Fruit fly (Drosophila melanogaster): Measurements from ENCODE around the gene CG32228.

Gene CG32228

dm6 chr3L:20313469-20313868, 47.9 kb downstream of the CG32228 start, which contains the start of gene alphaSnap:
alphaSnap (plus strand) TSS chr3L:20313632.
- no peak for TF ChIP-seq CG6854 (GFP tag; optimal IDR thresholded peaks at IDR 0.05)
- TF ChIP-seq Sox14 (GFP tag; optimal IDR thresholded peaks at IDR 0.05), result peak; percentile 46
- no peak for TF ChIP-seq Gug (GFP tag; IDR thresholded peaks at IDR 0.05)
- no peak for TF ChIP-seq Hr4 (GFP tag; optimal IDR thresholded peaks at IDR 0.05)
- no peak for TF ChIP-seq Hr39 (GFP tag; optimal IDR thresholded peaks at IDR 0.05)
- TF ChIP-seq ss (GFP tag; optimal IDR thresholded peaks at IDR 0.05), result peak in 1 of 2 experiments; percentile 5
- no peak for TF ChIP-seq eg (GFP tag; IDR thresholded peaks at IDR 0.05)
- TF ChIP-seq svp (GFP tag), result no peak
- peak; percentile 14 for TF ChIP-seq CG3032 (tag; optimal IDR thresholded peaks at IDR 0.05)
- peak; percentile 29 for TF ChIP-seq CG31627 (GFP tag; optimal IDR thresholded peaks at IDR 0.05)
- peak; percentile 11 for TF ChIP-seq cyc (GFP tag; optimal IDR thresholded peaks at IDR 0.05)
- TF ChIP-seq Eip78C (GFP tag), result peak; percentile 83
- no peak for TF ChIP-seq CG32006 (GFP tag; optimal IDR thresholded peaks at IDR 0.05)
- TF ChIP-seq CG11762 (GFP tag; optimal IDR thresholded peaks at IDR 0.05; ENCODE audit: insufficient read depth), result no peak
- no peak for TF ChIP-seq CG11902 (GFP tag; optimal IDR thresholded peaks at IDR 0.05)
- TF ChIP-seq Ets21C (GFP tag; optimal IDR thresholded peaks at IDR 0.05), result no peak
- no peak for TF ChIP-seq Eip93F (GFP tag; optimal IDR thresholded peaks at IDR 0.05)
- peak; percentile 51 for TF ChIP-seq esn (GFP tag; optimal IDR thresholded peaks at IDR 0.05)
- no peak for TF ChIP-seq fd85E (GFP tag; optimal IDR thresholded peaks at IDR 0.05)
- peak; percentile 19 for TF ChIP-seq dsx (GFP tag; optimal IDR thresholded peaks at IDR 0.05; ENCODE audit: poor library complexity, severe bottlenecking)
- no peak for TF ChIP-seq CG8632 (GFP tag; optimal IDR thresholded peaks at IDR 0.05)
- TF ChIP-seq topi (GFP tag; optimal IDR thresholded peaks at IDR 0.05), result peak; percentile 35
- TF ChIP-seq CG1621 (tag; optimal IDR thresholded peaks at IDR 0.05), result peak; percentile 26
- TF ChIP-seq vri (GFP tag; optimal IDR thresholded peaks at IDR 0.05), result no peak
- no peak for TF ChIP-seq Blimp-1 (GFP tag; optimal IDR thresholded peaks at IDR 0.05)
- TF ChIP-seq fkh (GFP tag; optimal IDR thresholded peaks at IDR 0.05), result peak; percentile 56
- TF ChIP-seq CG3919 (GFP tag; optimal IDR thresholded peaks at IDR 0.05), result no peak
- no peak for TF ChIP-seq net (GFP tag; optimal IDR thresholded peaks at IDR 0.05)
- no peak for TF ChIP-seq CG6808 (GFP tag; optimal IDR thresholded peaks at IDR 0.05)

- no peak for TF ChIP-seq CG11902 (GFP tag; optimal IDR thresholded peaks at IDR 0.05)
- TF ChIP-seq CG16779 (tag; optimal IDR thresholded peaks at IDR 0.05), result no peak
- TF ChIP-seq eg (GFP tag; IDR thresholded peaks at IDR 0.05), result no peak; the same call in 2 of the 3 replicates
- TF ChIP-seq cyc (GFP tag; optimal IDR thresholded peaks at IDR 0.05), result no peak
- no peak for TF ChIP-seq Smox (GFP tag; optimal IDR thresholded peaks at IDR 0.05)
- no peak for TF ChIP-seq Gug (GFP tag; IDR thresholded peaks at IDR 0.05)
- TF ChIP-seq esn (GFP tag; optimal IDR thresholded peaks at IDR 0.05), result no peak
- TF ChIP-seq CG6792 (GFP tag; optimal IDR thresholded peaks at IDR 0.05), result no peak
- TF ChIP-seq CG3032 (tag; optimal IDR thresholded peaks at IDR 0.05), result no peak
- TF ChIP-seq CG10631 (GFP tag; optimal IDR thresholded peaks at IDR 0.05), result no peak
- peak; percentile 68; the same call in 2 of the 3 replicates for TF ChIP-seq CG6163 (GFP tag; IDR thresholded peaks at IDR 0.05)
- no peak for TF ChIP-seq CG6276 (GFP tag; optimal IDR thresholded peaks at IDR 0.05)
- TF ChIP-seq topi (GFP tag; optimal IDR thresholded peaks at IDR 0.05), result no peak
- peak; percentile 44 for TF ChIP-seq CG6808 (GFP tag; optimal IDR thresholded peaks at IDR 0.05)
- peak; percentile 27 for TF ChIP-seq Eip75B (GFP tag; optimal IDR thresholded peaks at IDR 0.05)
- peak; percentile 42 for TF ChIP-seq CG7368 (GFP tag; optimal IDR thresholded peaks at IDR 0.05)
- no peak for TF ChIP-seq CG11762 (GFP tag; optimal IDR thresholded peaks at IDR 0.05; ENCODE audit: insufficient read depth)
- no peak for TF ChIP-seq Hr38 (GFP tag; optimal IDR thresholded peaks at IDR 0.05)
- peak; percentile 42 for TF ChIP-seq Sox14 (GFP tag; optimal IDR thresholded peaks at IDR 0.05)
- TF ChIP-seq Eip93F (GFP tag; optimal IDR thresholded peaks at IDR 0.05), result no peak
- no peak for TF ChIP-seq salr (GFP tag; optimal IDR thresholded peaks at IDR 0.05)
- no peak for TF ChIP-seq Sox15 (GFP tag; optimal IDR thresholded peaks at IDR 0.05)
- TF ChIP-seq CG3919 (GFP tag; optimal IDR thresholded peaks at IDR 0.05), result peak; percentile 58
- TF ChIP-seq fd59A (GFP tag; optimal IDR thresholded peaks at IDR 0.05), result no peak
- TF ChIP-seq dsx (GFP tag; optimal IDR thresholded peaks at IDR 0.05; ENCODE audit: poor library complexity, severe bottlenecking), result peak; percentile 57
- peak; percentile 53 for TF ChIP-seq CG1621 (tag; optimal IDR thresholded peaks at IDR 0.05)
- TF ChIP-seq fd85E (GFP tag; optimal IDR thresholded peaks at IDR 0.05), result no peak
- peak; percentile 11 for TF ChIP-seq CG8632 (GFP tag; optimal IDR thresholded peaks at IDR 0.05)
- TF ChIP-seq CG8119 (GFP tag; IDR thresholded peaks at IDR 0.05), result no peak
- no peak for TF ChIP-seq CG34406 (GFP tag; optimal IDR thresholded peaks at IDR 0.05)
- no peak for TF ChIP-seq CG15336 (GFP tag; IDR thresholded peaks at IDR 0.05)
- no peak for TF ChIP-seq acj6 (GFP tag; optimal IDR thresholded peaks at IDR 0.05)
- no peak for TF ChIP-seq CG31627 (GFP tag; optimal IDR thresholded peaks at IDR 0.05)
- TF ChIP-seq Met (GFP tag; optimal IDR thresholded peaks at IDR 0.05), result peak; percentile 13
- TF ChIP-seq Sox102F (GFP tag; optimal IDR thresholded peaks at IDR 0.05), result peak; percentile 23
- no peak for TF ChIP-seq Blimp-1 (GFP tag; optimal IDR thresholded peaks at IDR 0.05)
Observed at dm6 chr3L:20316956-20317589, 51.5 kb downstream of the CG32228 start, which contains the start of gene Spn77Ba. Spn77Ba (plus strand) TSS chr3L:20317190.
